Worm (Caenorhabditis elegans): ENCODE results near the gene F16G10.11.

DNA sequence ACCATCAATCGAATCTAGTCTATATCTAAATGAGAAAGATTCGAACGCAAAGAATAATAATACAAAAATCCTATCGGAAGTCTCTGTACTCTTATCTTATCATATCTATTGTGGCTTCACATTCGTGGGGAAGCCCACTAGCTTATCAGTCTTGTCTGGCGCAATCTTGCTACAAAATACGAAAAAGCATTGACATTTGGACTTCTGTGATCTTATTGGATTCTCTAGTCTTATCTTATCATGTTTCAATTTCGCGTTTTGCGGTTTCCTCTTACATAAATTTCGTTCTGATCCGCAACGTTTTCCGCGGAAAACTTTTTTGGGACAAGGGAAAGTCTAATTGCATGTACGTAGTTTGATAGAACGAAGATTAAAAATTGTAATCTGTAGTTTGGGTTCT is 6.1 kb upstream of the F16G10.11 start:
- TF ChIP-seq elt-4 (tag; optimal IDR thresholded peaks at IDR 0.05), result no peak
- no peak for TF ChIP-seq Y22D7AL.16 (tag; optimal IDR thresholded peaks at IDR 0.05)
- no peak for TF ChIP-seq pqm-1 (tag; optimal IDR thresholded peaks at IDR 0.05)
- TF ChIP-seq che-1 (tag; optimal IDR thresholded peaks at IDR 0.05), result no peak
- no peak for TF ChIP-seq lin-11 (tag; optimal IDR thresholded peaks at IDR 0.05)
- no peak for TF ChIP-seq hlh-30 (tag; optimal IDR thresholded peaks at IDR 0.05; ENCODE audit: insufficient read depth)
